Fruit fly (Drosophila melanogaster): ENCODE results near the gene Nha1.

Gene Nha1

dm6 chr2L:6913964-6914363 is 43.8 kb upstream of the Nha1 start, which contains the start of gene Wee1 (continued):
- no peak for TF ChIP-seq CG13894 (tag; optimal IDR thresholded peaks at IDR 0.05)
- no peak for TF ChIP-seq btn (GFP tag; optimal IDR thresholded peaks at IDR 0.05)
- no peak for TF ChIP-seq CG16815 (GFP tag; optimal IDR thresholded peaks at IDR 0.05)
- TF ChIP-seq CG2889 (GFP tag; IDR thresholded peaks at IDR 0.05): no peak
- 0 out of 2 replicates have a peak, but pooled peaks have one; percentile 25 for TF ChIP-seq sna (GFP tag; IDR thresholded peaks at IDR 0.05; ENCODE audit: partially characterized antibody)
- TF ChIP-seq vfl (GFP tag; optimal IDR thresholded peaks at IDR 0.05): no peak
- no peak for TF ChIP-seq ken (GFP tag; IDR thresholded peaks at IDR 0.05)
- TF ChIP-seq CG6254 (GFP tag; optimal IDR thresholded peaks at IDR 0.05): no peak
- TF ChIP-seq NC2β (GFP tag; optimal IDR thresholded peaks at IDR 0.05): peak; percentile 8
- TF ChIP-seq chm (GFP tag; IDR thresholded peaks at IDR 0.05): no peak
- TF ChIP-seq CG14710 (tag; optimal IDR thresholded peaks at IDR 0.05): peak; percentile 58
- no peak for TF ChIP-seq Sox100B (GFP tag; optimal IDR thresholded peaks at IDR 0.05)

- TF ChIP-seq CG18764 (GFP tag; optimal IDR thresholded peaks at IDR 0.05): no peak
- no peak for TF ChIP-seq ro (GFP tag; IDR thresholded peaks at IDR 0.05)
- no peak for TF ChIP-seq fd64A (GFP tag; optimal IDR thresholded peaks at IDR 0.05)
- TF ChIP-seq ssp (GFP tag; IDR thresholded peaks at IDR 0.05): no peak
- TF ChIP-seq Sox100B (GFP tag; optimal IDR thresholded peaks at IDR 0.05): no peak
- TF ChIP-seq tio (GFP tag; optimal IDR thresholded peaks at IDR 0.05): no peak
- peak; percentile 69 for TF ChIP-seq CG2120 (GFP tag; optimal IDR thresholded peaks at IDR 0.05)
- TF ChIP-seq HLHmδ (GFP tag; optimal IDR thresholded peaks at IDR 0.05): no peak
- peak; percentile 21 for TF ChIP-seq az2 (GFP tag; optimal IDR thresholded peaks at IDR 0.05)
- peak; percentile 4 for TF ChIP-seq CG4820 (GFP tag; optimal IDR thresholded peaks at IDR 0.05)
- peak; percentile 35; the same call in 1 of the 2 replicates for TF ChIP-seq slbo (GFP tag; IDR thresholded peaks at IDR 0.05)
- TF ChIP-seq bsh (GFP tag; optimal IDR thresholded peaks at IDR 0.05): no peak
- TF ChIP-seq CG2116 (GFP tag; optimal IDR thresholded peaks at IDR 0.05): peak; percentile 60
- no peak for TF ChIP-seq ranshi (GFP tag; IDR thresholded peaks at IDR 0.05)
- TF ChIP-seq knrl (GFP tag; IDR thresholded peaks at IDR 0.05; ENCODE audit: partially characterized antibody): peak; percentile 20; the same call in 1 of the 3 replicates
- no peak for TF ChIP-seq CG14441 (GFP tag; IDR thresholded peaks at IDR 0.05)
- TF ChIP-seq CG2875 (GFP tag; optimal IDR thresholded peaks at IDR 0.05): no peak
- TF ChIP-seq gcm2 (GFP tag; optimal IDR thresholded peaks at IDR 0.05): no peak
- peak; percentile 29 for TF ChIP-seq CG10654 (GFP tag; optimal IDR thresholded peaks at IDR 0.05)
- TF ChIP-seq BEAF-32 (GFP tag; optimal IDR thresholded peaks at IDR 0.05): peak; percentile 42
- TF ChIP-seq pho (GFP tag; optimal IDR thresholded peaks at IDR 0.05): peak; percentile 39
- peak; percentile 89 for TF ChIP-seq MBD-R2 (GFP tag; IDR thresholded peaks at IDR 0.05)
- no peak for TF ChIP-seq disco-r (GFP tag; optimal IDR thresholded peaks at IDR 0.05)
- no peak for TF ChIP-seq Ptx1 (GFP tag; IDR thresholded peaks at IDR 0.05)
- TF ChIP-seq TFAM (GFP tag; optimal IDR thresholded peaks at IDR 0.05): no peak
- peak; percentile 39 for TF ChIP-seq mam (GFP tag; optimal IDR thresholded peaks at IDR 0.05)
- TF ChIP-seq Fer1 (GFP tag; optimal IDR thresholded peaks at IDR 0.05): peak; percentile 29
- TF ChIP-seq CG12942 (GFP tag; optimal IDR thresholded peaks at IDR 0.05): peak; percentile 3
- TF ChIP-seq phol (tag; optimal IDR thresholded peaks at IDR 0.05): peak; percentile 62
- no peak for TF ChIP-seq D19A (tag; optimal IDR thresholded peaks at IDR 0.05)
- peak; percentile 77 for TF ChIP-seq pzg (GFP tag; optimal IDR thresholded peaks at IDR 0.05)
- peak; percentile 62 for TF ChIP-seq lilli (GFP tag; optimal IDR thresholded peaks at IDR 0.05)
- peak; percentile 85 for TF ChIP-seq dm (GFP tag; optimal IDR thresholded peaks at IDR 0.05)
- peak; percentile 5 for TF ChIP-seq ind (GFP tag; optimal IDR thresholded peaks at IDR 0.05)
- TF ChIP-seq CG14965 (GFP tag; optimal IDR thresholded peaks at IDR 0.05; ENCODE audit: borderline replicate concordance): no peak
- peak; percentile 45 for TF ChIP-seq chn (GFP tag; optimal IDR thresholded peaks at IDR 0.05)
- TF ChIP-seq Taf1 (GFP tag; IDR thresholded peaks at IDR 0.05): no peak
- no peak for TF ChIP-seq fd102C (GFP tag; optimal IDR thresholded peaks at IDR 0.05)
- TF ChIP-seq Trl (optimal IDR thresholded peaks at IDR 0.05): no peak
- TF ChIP-seq Trl (GFP tag; optimal IDR thresholded peaks at IDR 0.05): peak; percentile 30
Measured at dm6 chr2L:6907761-6908160, 37.6 kb upstream of the Nha1 start, which contains the start of the genes Polr1F and Rat1. Gene Polr1F (minus strand): TSS chr2L:6907844. Gene Rat1 (plus strand): TSS chr2L:6908083.
